Worm (Caenorhabditis elegans) whole organism, L4 larva: ENCODE measurements around the gene Y43F8B.17.

Experiments used
- F49E8.2 ChIP-seq: sonication (generic microtip); optimal IDR thresholded peaks from 2 replicates; lab custom pipeline; 2016; ENCODE audit warnings: missing compliant biosample characterization, mild to moderate bottlenecking, missing genetic modification characterization, borderline replicate concordance
- T20F7.1 ChIP-seq: fragments of 200-800 bp; sonication (Bioruptor generic); optimal IDR thresholded peaks from 2 replicates; lab custom pipeline; 2018; ENCODE audit warnings: mild to moderate bottlenecking, missing genetic modification characterization, missing compliant biosample characterization
- T26A8.4 ChIP-seq: fragments of 200-800 bp; sonication (Bioruptor generic); IDR thresholded peaks from 2 replicates; pipeline ENCODE4 v1.3.6; 2022; ENCODE audit warnings: missing genetic modification characterization, missing compliant biosample characterization
- Y105C5A.15 ChIP-seq: fragments of 200-800 bp; sonication (Bioruptor generic); IDR thresholded peaks from 2 replicates; pipeline ENCODE4 v1.3.6; 2022; ENCODE audit warnings: missing genetic modification characterization, missing compliant biosample characterization
- Y75B8A.6 ChIP-seq: fragments of 200-800 bp; sonication (Bioruptor generic); IDR thresholded peaks from 2 replicates; pipeline ENCODE4 v1.3.6; 2022; ENCODE audit warnings: missing genetic modification reagents, missing genetic modification characterization, missing compliant biosample characterization
- arid-1 ChIP-seq: fragments of 200-800 bp; sonication (Bioruptor generic); conservative IDR thresholded peaks from 2 replicates; pipeline ENCODE4 v1.3.6; 2022; ENCODE audit warnings: missing genetic modification reagents, missing genetic modification characterization, missing compliant biosample characterization
- cey-2 ChIP-seq: sonication (generic microtip); optimal IDR thresholded peaks from 3 replicates; lab custom pipeline; 2017; ENCODE audit warnings: missing genetic modification characterization, mild to moderate bottlenecking, missing compliant biosample characterization, antibody characterized with exemption, borderline replicate concordance; ENCODE audit not compliant: insufficient read depth
- daf-16 ChIP-seq, 3 experiments: sonication (generic microtip); optimal IDR thresholded peaks; 2 replicates each; lab custom pipeline; 2016 to 2017; ENCODE audit warnings: missing genetic modification characterization in 3 of 3, missing genetic modification reagents in 3 of 3, mild to moderate bottlenecking in 2 of 3, missing compliant biosample characterization in 2 of 3, missing biosample characterization in 1 of 3, moderate library complexity in 1 of 3
- daf-8 ChIP-seq: fragments of 200-800 bp; sonication (Bioruptor generic); IDR thresholded peaks from 2 replicates; pipeline ENCODE4 v1.3.6; 2022; ENCODE audit warnings: missing genetic modification characterization, missing compliant biosample characterization
- dmd-6 ChIP-seq: fragments of 200-800 bp; sonication (Bioruptor generic); IDR thresholded peaks from 2 replicates; pipeline ENCODE4 v1.3.6; 2022; ENCODE audit warnings: missing genetic modification reagents, missing genetic modification characterization, missing compliant biosample characterization
- dmd-9 ChIP-seq: fragments of 200-800 bp; sonication (Bioruptor generic); IDR thresholded peaks from 2 replicates; pipeline ENCODE4 v1.3.6; 2022; ENCODE audit warnings: missing genetic modification reagents, missing genetic modification characterization, missing compliant biosample characterization
- dve-1 ChIP-seq: sonication (generic microtip); optimal IDR thresholded peaks from 2 replicates; lab custom pipeline; 2017; ENCODE audit warnings: antibody characterized with exemption, mild to moderate bottlenecking, missing genetic modification characterization, missing compliant biosample characterization; ENCODE audit not compliant: insufficient read depth
- egl-27 ChIP-seq: sonication (generic microtip); optimal IDR thresholded peaks from 3 replicates; lab custom pipeline; 2017; ENCODE audit warnings: missing biosample characterization, missing genetic modification reagents, missing genetic modification characterization
- gei-8 ChIP-seq: fragments of 200-800 bp; sonication (Bioruptor generic); optimal IDR thresholded peaks from 2 replicates; lab custom pipeline; 2018; ENCODE audit warnings: mild to moderate bottlenecking, missing genetic modification characterization, missing compliant biosample characterization
- hif-1 ChIP-seq, 2 experiments: sonication (generic microtip); optimal IDR thresholded peaks; 2 replicates each; lab custom pipeline; 2016 to 2017; ENCODE audit warnings: missing compliant biosample characterization in 2 of 2, missing genetic modification characterization in 2 of 2, missing genetic modification reagents in 2 of 2, missing genotype in 2 of 2, mild to moderate bottlenecking in 1 of 2
- hlh-11 ChIP-seq: fragments of 200-800 bp; sonication (Bioruptor generic); optimal IDR thresholded peaks from 2 replicates; lab custom pipeline; 2018; ENCODE audit warnings: mild to moderate bottlenecking, missing genetic modification characterization, missing compliant biosample characterization
- hlh-30 ChIP-seq: sonication (generic microtip); optimal IDR thresholded peaks from 2 replicates; lab custom pipeline; 2017; ENCODE audit warnings: antibody characterized with exemption, mild to moderate bottlenecking, missing genetic modification characterization, missing compliant biosample characterization; ENCODE audit not compliant: insufficient read depth
- jun-1 ChIP-seq: fragments of 150-350 bp; optimal IDR thresholded peaks from 2 replicates; lab custom pipeline; 2014; ENCODE audit warnings: missing biosample characterization, missing genetic modification reagents, missing genetic modification characterization
- lin-1 ChIP-seq: fragments of 200-800 bp; sonication (Bioruptor generic); IDR thresholded peaks from 2 replicates; pipeline ENCODE4 v1.3.6; 2022; ENCODE audit warnings: missing genetic modification reagents, missing genetic modification characterization, missing compliant biosample characterization
- lsy-2 ChIP-seq, 2 experiments: fragments of 150-350 bp in 1 of 2; sonication (generic microtip) in 1 of 2; optimal IDR thresholded peaks; 2 replicates each; lab custom pipeline; 2014 to 2017; ENCODE audit warnings: missing biosample characterization in 2 of 2, missing genetic modification characterization in 2 of 2
- madf-5 ChIP-seq, 2 experiments: fragments of 200-800 bp; sonication (Bioruptor generic); IDR thresholded peaks; 2 replicates each; pipeline ENCODE4 v1.3.6; 2022; ENCODE audit warnings: missing compliant biosample characterization in 2 of 2, missing genetic modification characterization in 2 of 2
- mes-2 ChIP-seq: sonication (generic microtip); optimal IDR thresholded peaks from 2 replicates; lab custom pipeline; 2016; ENCODE audit warnings: missing genotype, mild to moderate bottlenecking, missing genetic modification characterization, missing compliant biosample characterization; ENCODE audit not compliant: poor library complexity, severe bottlenecking
- mxl-2 ChIP-seq: fragments of 200-800 bp; sonication (Bioruptor generic); conservative IDR thresholded peaks from 2 replicates; pipeline ENCODE4 v1.3.6; 2022; ENCODE audit warnings: missing genetic modification reagents, missing genetic modification characterization, missing compliant biosample characterization
- mxl-3 ChIP-seq: fragments of 200-800 bp; sonication (Bioruptor generic); optimal IDR thresholded peaks from 2 replicates; lab custom pipeline; 2018; ENCODE audit warnings: mild to moderate bottlenecking, missing genetic modification characterization, missing compliant biosample characterization
- nhr-10 ChIP-seq: fragments of 150-350 bp; optimal IDR thresholded peaks from 2 replicates; lab custom pipeline; 2014; ENCODE audit warnings: missing biosample characterization, missing genetic modification characterization
- nhr-102 ChIP-seq: sonication (generic microtip); optimal IDR thresholded peaks from 2 replicates; lab custom pipeline; 2016; ENCODE audit warnings: mild to moderate bottlenecking, missing genetic modification characterization, moderate library complexity, missing compliant biosample characterization
- nhr-25 ChIP-seq: sonication (generic microtip); optimal IDR thresholded peaks from 2 replicates; lab custom pipeline; 2017; ENCODE audit warnings: missing genetic modification characterization, mild to moderate bottlenecking, missing compliant biosample characterization, antibody characterized with exemption, moderate library complexity, borderline replicate concordance; ENCODE audit not compliant: insufficient read depth
- nhr-28 ChIP-seq: fragments of 150-350 bp; optimal IDR thresholded peaks from 2 replicates; lab custom pipeline; 2014; ENCODE audit warnings: missing biosample characterization, missing genetic modification characterization
- nhr-6 ChIP-seq: fragments of 150-350 bp; optimal IDR thresholded peaks from 2 replicates; lab custom pipeline; 2014; ENCODE audit warnings: missing biosample characterization, missing genetic modification characterization
- pqm-1 ChIP-seq: sonication (generic microtip); optimal IDR thresholded peaks from 2 replicates; lab custom pipeline; 2017; ENCODE audit warnings: missing biosample characterization, missing genetic modification characterization
- skn-1 ChIP-seq: fragments of 150-350 bp; optimal IDR thresholded peaks from 2 replicates; lab custom pipeline; 2014; ENCODE audit warnings: missing biosample characterization, missing genetic modification characterization
- spr-1 ChIP-seq: sonication (generic microtip); optimal IDR thresholded peaks from 2 replicates; lab custom pipeline; 2016; ENCODE audit warnings: mild to moderate bottlenecking, missing genetic modification characterization, missing compliant biosample characterization
- tag-97 ChIP-seq: fragments of 200-800 bp; sonication (Bioruptor generic); IDR thresholded peaks from 2 replicates; pipeline ENCODE4 v1.3.6; 2022; ENCODE audit warnings: missing genetic modification characterization, missing compliant biosample characterization
- unc-62 ChIP-seq, 3 experiments: fragments of 150-350 bp in 1 of 3; sonication (generic microtip); optimal IDR thresholded peaks in 2 of 3; peaks in 1 of 3; 1 replicate in 1 of 3; 2 replicates in 2 of 3; lab custom pipeline; 2014 to 2017; ENCODE audit warnings: missing biosample characterization in 3 of 3, missing genetic modification characterization in 3 of 3, missing genetic modification reagents in 3 of 3, missing genotype in 1 of 3
- zag-1 ChIP-seq: fragments of 150-350 bp; optimal IDR thresholded peaks from 2 replicates; lab custom pipeline; 2014; ENCODE audit warnings: missing biosample characterization, missing genetic modification characterization
- ztf-7 ChIP-seq: fragments of 150-350 bp; optimal IDR thresholded peaks from 2 replicates; lab custom pipeline; 2014; ENCODE audit warnings: missing biosample characterization, missing genetic modification characterization

Y43F8B.17 gene

ce11 chrV:19484507-19484906 lies at the start of gene Y43F8B.17:
Gene Y43F8B.17 (plus strand): TSS chrV:19484721.
- no peak for TF ChIP-seq hif-1 (tag; optimal IDR thresholded peaks at IDR 0.05; lab: Kevin White, UChicago)
- no peak for TF ChIP-seq mes-2 (tag; lab: Kevin White, UChicago)
- TF ChIP-seq arid-1 = no peak

ce11 chrV:19436307-19436706 lies 48.2 kb upstream of the Y43F8B.17 start, which contains the start of gene C25F9.14:
Gene C25F9.14 (plus strand): TSS chrV:19436484.
- TF ChIP-seq nhr-6 (tag; lab: Kevin White, UChicago) = no peak
- peak; percentile 20 for TF ChIP-seq hlh-30 (tag; lab: Kevin White, UChicago)
- TF ChIP-seq nhr-10 (tag; lab: Kevin White, UChicago) = no peak
- TF ChIP-seq nhr-102 (tag; lab: Kevin White, UChicago) = no peak
- TF ChIP-seq lin-1 = no peak
- no peak for TF ChIP-seq skn-1 (tag; lab: Kevin White, UChicago)
- TF ChIP-seq daf-16 (GFP tag; optimal IDR thresholded peaks at IDR 0.05; lab: Kevin White, UChicago) = no peak
- peak; percentile 17 for TF ChIP-seq daf-16 (tag; optimal IDR thresholded peaks at IDR 0.05; lab: Kevin White, UChicago)
- no peak for TF ChIP-seq zag-1
- no peak for TF ChIP-seq T26A8.4
- TF ChIP-seq Y75B8A.6 (GFP tag; lab: Robert Waterston, UW) = no peak
- TF ChIP-seq Y105C5A.15 (GFP tag; lab: Robert Waterston, UW) = no peak
- peak; percentile 19 for TF ChIP-seq mxl-3 (GFP tag; lab: Kevin White, UChicago)
- TF ChIP-seq unc-62 (GFP tag; optimal IDR thresholded peaks at IDR 0.05 in 1 of 2; lab: Kevin White, UChicago) = no peak
- TF ChIP-seq unc-62 (tag; optimal IDR thresholded peaks at IDR 0.05; lab: Kevin White, UChicago) = no peak
- no peak for TF ChIP-seq T20F7.1 (GFP tag; lab: Kevin White, UChicago)
- no peak for TF ChIP-seq mxl-2
- no peak for TF ChIP-seq madf-5 (GFP tag; IDR thresholded peaks at IDR 0.05; lab: Robert Waterston, UW)
- no peak for TF ChIP-seq tag-97 (GFP tag; lab: Robert Waterston, UW)
- TF ChIP-seq hif-1 (tag; optimal IDR thresholded peaks at IDR 0.05; lab: Kevin White, UChicago) = no peak
- TF ChIP-seq dmd-6 (GFP tag; lab: Robert Waterston, UW) = 0 out of 2 replicates have a peak, but pooled peaks have one; percentile 17
- TF ChIP-seq cey-2 (tag; lab: Kevin White, UChicago) = no peak
- no peak for TF ChIP-seq gei-8 (GFP tag; lab: Kevin White, UChicago)
- peak; percentile 12 for TF ChIP-seq hlh-11 (tag; lab: Kevin White, UChicago)
- TF ChIP-seq nhr-28 = peak; percentile 59
- peak; percentile 56 for TF ChIP-seq pqm-1 (tag; lab: Kevin White, UChicago)
- no peak for TF ChIP-seq nhr-25 (tag; lab: Kevin White, UChicago)
- TF ChIP-seq F49E8.2 (tag; lab: Kevin White, UChicago) = no peak

- TF ChIP-seq daf-16 (GFP tag; optimal IDR thresholded peaks at IDR 0.05; lab: Kevin White, UChicago) (no peak), daf-16 (tag; optimal IDR thresholded peaks at IDR 0.05; lab: Kevin White, UChicago) (peak; percentile 72), lsy-2 (tag; optimal IDR thresholded peaks at IDR 0.05; lab: Kevin White, UChicago) (peak in 1 of 2 experiments; percentile 4), jun-1 (tag; lab: Kevin White, UChicago) (no peak), daf-8 (GFP tag; lab: Robert Waterston, UW) (no peak), spr-1 (no peak), dmd-9 (GFP tag; lab: Robert Waterston, UW) (no peak), nhr-28 (peak; percentile 34), dve-1 (peak; percentile 27), egl-27 (no peak), nhr-102 (tag; lab: Kevin White, UChicago) (no peak), ztf-7 (tag; lab: Kevin White, UChicago) (no peak)
Measured at ce11 chrV:19443599-19443998, 40.9 kb upstream of the Y43F8B.17 start.
